Fruit fly (Drosophila melanogaster) whole organism: ENCODE data around the gene CG2246.

Experiments used
- CG8478 ChIP-seq: fragments of >200 bp; optimal IDR thresholded peaks from 2 replicates; lab custom pipeline; 2018; ENCODE audit warnings: inconsistent platforms
- Dll ChIP-seq: fragments of >200 bp; optimal IDR thresholded peaks from 2 replicates; lab custom pipeline; 2017
- EcR ChIP-seq, 2 experiments: fragments of >200 bp; optimal IDR thresholded peaks; 2 replicates each; lab custom pipeline; 2017; ENCODE audit warnings: missing biosample characterization in 2 of 2, missing genetic modification characterization in 2 of 2, missing genetic modification reagents in 2 of 2
- pan ChIP-seq: fragments of >200 bp; optimal IDR thresholded peaks from 2 replicates; lab custom pipeline; 2017
- psq ChIP-seq: fragments of >200 bp; optimal IDR thresholded peaks from 2 replicates; lab custom pipeline; 2017
- usp ChIP-seq: fragments of >200 bp; optimal IDR thresholded peaks from 2 replicates; lab custom pipeline; 2017; ENCODE audit warnings: missing biosample characterization, missing genetic modification characterization, mixed read lengths

- no peak for TF ChIP-seq pan (lab: Kevin White, UChicago)
- no peak for TF ChIP-seq usp
- no peak for TF ChIP-seq EcR (GFP tag; optimal IDR thresholded peaks at IDR 0.05; lab: Kevin White, UChicago)
- TF ChIP-seq CG8478: no peak
- TF ChIP-seq Dll (lab: Kevin White, UChicago): no peak
- no peak for TF ChIP-seq psq (lab: Kevin White, UChicago)
Observed at dm6 chr3R:30648451-30648850, 47.2 kb upstream of the CG2246 start, which contains the start of gene PH4alphaPV.
